Worm (Caenorhabditis elegans) whole organism, mixed stage, embryonic: ENCODE measurements around the gene B0310.6.

Experiments
- bed-3 ChIP-seq: fragments of 200-800 bp; sonication (Bioruptor generic); optimal IDR thresholded peaks from 3 replicates; lab custom pipeline; 2018; ENCODE audit warnings: mild to moderate bottlenecking, missing genetic modification characterization, moderate library complexity, missing compliant biosample characterization
- blmp-1 ChIP-seq: fragments of 150-350 bp; optimal IDR thresholded peaks from 2 replicates; lab custom pipeline; 2014; ENCODE audit warnings: missing biosample characterization, missing genetic modification characterization
- ceh-39 ChIP-seq: fragments of 150-350 bp; optimal IDR thresholded peaks from 2 replicates; lab custom pipeline; 2014; ENCODE audit warnings: missing biosample characterization, missing genetic modification characterization
- ceh-83 ChIP-seq: fragments of 200-800 bp; sonication (Bioruptor generic); optimal IDR thresholded peaks from 2 replicates; lab custom pipeline; 2018; ENCODE audit warnings: mild to moderate bottlenecking, missing genetic modification characterization, missing compliant biosample characterization
- ces-1 ChIP-seq: fragments of 150-350 bp; optimal IDR thresholded peaks from 2 replicates; lab custom pipeline; 2014; ENCODE audit warnings: missing biosample characterization, missing genetic modification reagents, missing genetic modification characterization
- drap-1 ChIP-seq: fragments of 200-800 bp; sonication (Bioruptor generic); optimal IDR thresholded peaks from 3 replicates; lab custom pipeline; 2018; ENCODE audit warnings: mild to moderate bottlenecking, missing genetic modification characterization, missing compliant biosample characterization
- elt-1 ChIP-seq: sonication (generic microtip); optimal IDR thresholded peaks from 2 replicates; lab custom pipeline; 2017; ENCODE audit warnings: missing genetic modification characterization, mild to moderate bottlenecking, missing compliant biosample characterization, antibody characterized with exemption, moderate library complexity, borderline replicate concordance; ENCODE audit not compliant: insufficient read depth
- elt-3 ChIP-seq: fragments of 150-350 bp; optimal IDR thresholded peaks from 2 replicates; lab custom pipeline; 2014; ENCODE audit warnings: missing biosample characterization, missing genetic modification characterization
- hlh-1 ChIP-seq: fragments of 150-350 bp; optimal IDR thresholded peaks from 2 replicates; lab custom pipeline; 2014; ENCODE audit warnings: missing biosample characterization, missing genetic modification reagents, missing genetic modification characterization
- lin-13 ChIP-seq: fragments of 150-350 bp; optimal IDR thresholded peaks from 2 replicates; lab custom pipeline; 2014; ENCODE audit warnings: missing biosample characterization, missing genetic modification characterization
- lin-32 ChIP-seq: fragments of 200-800 bp; sonication (Bioruptor generic); optimal IDR thresholded peaks from 2 replicates; lab custom pipeline; 2018; ENCODE audit warnings: mild to moderate bottlenecking, missing genetic modification characterization, missing compliant biosample characterization
- lsy-2 ChIP-seq: fragments of 150-350 bp; optimal IDR thresholded peaks from 2 replicates; lab custom pipeline; 2014; ENCODE audit warnings: missing biosample characterization, missing genetic modification characterization
- mab-5 ChIP-seq: fragments of 150-350 bp; optimal IDR thresholded peaks from 2 replicates; lab custom pipeline; 2014; ENCODE audit warnings: missing biosample characterization, missing genetic modification characterization
- mep-1 ChIP-seq: fragments of 150-350 bp; optimal IDR thresholded peaks from 2 replicates; lab custom pipeline; 2017; ENCODE audit warnings: missing biosample characterization, missing genetic modification reagents, missing genetic modification characterization, inconsistent platforms
- mls-2 ChIP-seq: sonication (generic microtip); optimal IDR thresholded peaks from 2 replicates; lab custom pipeline; 2016; ENCODE audit warnings: mild to moderate bottlenecking, missing genetic modification characterization, moderate library complexity, missing compliant biosample characterization
- nhr-12 ChIP-seq: fragments of 150-350 bp; optimal IDR thresholded peaks from 2 replicates; lab custom pipeline; 2014; ENCODE audit warnings: missing biosample characterization, missing genetic modification characterization
- nhr-2 ChIP-seq: fragments of 150-350 bp; optimal IDR thresholded peaks from 2 replicates; lab custom pipeline; 2014; ENCODE audit warnings: missing biosample characterization, missing genetic modification characterization
- nhr-237 ChIP-seq: fragments of 150-350 bp; optimal IDR thresholded peaks from 2 replicates; lab custom pipeline; 2014; ENCODE audit warnings: missing biosample characterization, missing genetic modification characterization
- nhr-28 ChIP-seq: fragments of 150-350 bp; optimal IDR thresholded peaks from 2 replicates; lab custom pipeline; 2014; ENCODE audit warnings: missing biosample characterization, missing genetic modification characterization
- nhr-76 ChIP-seq: sonication (generic microtip); optimal IDR thresholded peaks from 2 replicates; lab custom pipeline; 2017; ENCODE audit warnings: missing biosample characterization, missing genetic modification characterization
- pha-4 ChIP-seq: fragments of 150-350 bp; optimal IDR thresholded peaks from 2 replicates; lab custom pipeline; 2018; ENCODE audit warnings: missing biosample characterization, missing genetic modification reagents, missing genetic modification characterization
- sem-2 ChIP-seq: fragments of 200-800 bp; sonication (Bioruptor generic); optimal IDR thresholded peaks from 2 replicates; lab custom pipeline; 2018; ENCODE audit warnings: mild to moderate bottlenecking, missing genetic modification characterization, missing compliant biosample characterization
- snpc-4 ChIP-seq: fragments of 150-350 bp; optimal IDR thresholded peaks from 2 replicates; lab custom pipeline; 2014; ENCODE audit warnings: missing biosample characterization, missing genetic modification characterization
- sptf-1 ChIP-seq: sonication (generic microtip); optimal IDR thresholded peaks from 2 replicates; lab custom pipeline; 2017; ENCODE audit warnings: mild to moderate bottlenecking, missing genetic modification characterization, moderate library complexity, missing compliant biosample characterization
- tbx-8 ChIP-seq: fragments of 200-800 bp; sonication (Bioruptor generic); optimal IDR thresholded peaks from 2 replicates; lab custom pipeline; 2018; ENCODE audit warnings: mild to moderate bottlenecking, missing genetic modification characterization, moderate library complexity, missing compliant biosample characterization
- unc-39 ChIP-seq: fragments of 150-350 bp; optimal IDR thresholded peaks from 2 replicates; lab custom pipeline; 2014; ENCODE audit warnings: missing biosample characterization, missing genetic modification characterization
- unc-62 ChIP-seq: fragments of 150-350 bp; optimal IDR thresholded peaks from 2 replicates; lab custom pipeline; 2014; ENCODE audit warnings: missing biosample characterization, missing genetic modification reagents, missing genetic modification characterization
- zip-8 ChIP-seq: fragments of 150-350 bp; optimal IDR thresholded peaks from 2 replicates; lab custom pipeline; 2014; ENCODE audit warnings: missing biosample characterization, missing genetic modification characterization
- ztf-11 ChIP-seq: fragments of 150-350 bp; optimal IDR thresholded peaks from 2 replicates; lab custom pipeline; 2014; ENCODE audit warnings: missing biosample characterization, missing genetic modification characterization

Gene B0310.6

ce11 chrX:530909-531308 lies at the start of gene B0310.6:
Gene B0310.6, minus strand, starts transcription at chrX:531009.
- TF ChIP-seq nhr-76 (tag; lab: Kevin White, UChicago) (no peak), ces-1 (GFP tag; lab: Kevin White, UChicago) (no peak), sem-2 (GFP tag; lab: Kevin White, UChicago) (no peak), mab-5 (no peak), ztf-11 (tag; lab: Kevin White, UChicago) (no peak), elt-1 (no peak), unc-62 (GFP tag; lab: Kevin White, UChicago) (no peak)

- TF ChIP-seq drap-1 (no peak), lin-32 (GFP tag; lab: Kevin White, UChicago) (no peak), hlh-1 (no peak), mep-1 (tag; lab: Kevin White, UChicago) (no peak), unc-62 (GFP tag; lab: Kevin White, UChicago) (no peak), ces-1 (GFP tag; lab: Kevin White, UChicago) (no peak), elt-3 (tag; lab: Kevin White, UChicago) (no peak), sptf-1 (tag; lab: Kevin White, UChicago) (no peak), tbx-8 (GFP tag; lab: Kevin White, UChicago) (no peak), nhr-28 (no peak), elt-1 (no peak), pha-4 (tag; lab: Kevin White, UChicago) (no peak), nhr-76 (tag; lab: Kevin White, UChicago) (no peak)
- TF ChIP-seq, all 35 proteins: peak for 0
These were observed 44.3 kb upstream of the B0310.6 start for ce11 chrX:575084-575483.

- TF ChIP-seq nhr-2 (tag; lab: Kevin White, UChicago): peak; percentile 2
- no peak for TF ChIP-seq blmp-1 (tag; lab: Kevin White, UChicago)
- no peak for TF ChIP-seq snpc-4 (tag; lab: Kevin White, UChicago)
- TF ChIP-seq lsy-2 (tag; lab: Kevin White, UChicago): no peak
- TF ChIP-seq zip-8 (tag; lab: Kevin White, UChicago): peak; percentile 85
- TF ChIP-seq bed-3 (GFP tag; lab: Kevin White, UChicago): no peak
- no peak for TF ChIP-seq nhr-76 (tag; lab: Kevin White, UChicago)
- TF ChIP-seq nhr-12 (tag; lab: Kevin White, UChicago): no peak
- no peak for TF ChIP-seq ztf-11 (tag; lab: Kevin White, UChicago)
- peak; percentile 75 for TF ChIP-seq elt-3 (tag; lab: Kevin White, UChicago)
- TF ChIP-seq nhr-237: peak; percentile 38
- TF ChIP-seq unc-62 (GFP tag; lab: Kevin White, UChicago): peak; percentile 2
These were observed 42.5 kb upstream of the B0310.6 start for ce11 chrX:573270-573669.

- TF ChIP-seq mls-2 (tag; lab: Kevin White, UChicago): no peak
- TF ChIP-seq ceh-83 (GFP tag; lab: Kevin White, UChicago): no peak
- TF ChIP-seq hlh-1: no peak
- TF ChIP-seq lsy-2 (tag; lab: Kevin White, UChicago): no peak
- no peak for TF ChIP-seq tbx-8 (GFP tag; lab: Kevin White, UChicago)
- no peak for TF ChIP-seq ces-1 (GFP tag; lab: Kevin White, UChicago)
- TF ChIP-seq ztf-11 (tag; lab: Kevin White, UChicago): no peak
- TF ChIP-seq bed-3 (GFP tag; lab: Kevin White, UChicago): no peak
- TF ChIP-seq blmp-1 (tag; lab: Kevin White, UChicago): no peak
- no peak for TF ChIP-seq ceh-39 (tag; lab: Kevin White, UChicago)
- TF ChIP-seq drap-1: no peak
- TF ChIP-seq, all 35 proteins: peak for 0
These were observed 41.8 kb upstream of the B0310.6 start, which contains the start of gene mrp-2 for ce11 chrX:572601-573000. Gene mrp-2, minus strand, starts transcription at chrX:572701.

- TF ChIP-seq elt-1: no peak
- TF ChIP-seq nhr-237: no peak
- no peak for TF ChIP-seq zip-8 (tag; lab: Kevin White, UChicago)
- no peak for TF ChIP-seq pha-4 (tag; lab: Kevin White, UChicago)
- no peak for TF ChIP-seq mab-5
- no peak for TF ChIP-seq drap-1
- TF ChIP-seq unc-39 (tag; lab: Kevin White, UChicago): no peak
- no peak for TF ChIP-seq ceh-83 (GFP tag; lab: Kevin White, UChicago)
- no peak for TF ChIP-seq lin-13 (tag; lab: Kevin White, UChicago)
- TF ChIP-seq blmp-1 (tag; lab: Kevin White, UChicago): no peak
- no peak for TF ChIP-seq mls-2 (tag; lab: Kevin White, UChicago)
- no peak for TF ChIP-seq lsy-2 (tag; lab: Kevin White, UChicago)
- no peak for TF ChIP-seq unc-62 (GFP tag; lab: Kevin White, UChicago)
- TF ChIP-seq snpc-4 (tag; lab: Kevin White, UChicago): no peak
- no peak for TF ChIP-seq hlh-1
These were observed 40.6 kb upstream of the B0310.6 start for ce11 chrX:571367-571766.
